Fruit fly (Drosophila melanogaster) whole organism, embryonic: ENCODE results near the gene Tbca.

Experiments used
- Asciz ChIP-seq: fragments of 200-800 bp; sonication (Bioruptor generic); optimal IDR thresholded peaks from 2 replicates; lab custom pipeline; 2017; ENCODE audit warnings: missing biosample characterization, mild to moderate bottlenecking, missing genetic modification characterization, missing genetic modification reagents
- Bgb ChIP-seq: fragments of 200-800 bp; sonication (Bioruptor generic); IDR thresholded peaks from 2 replicates; pipeline ENCODE4 v1.3.6; 2022; ENCODE audit warnings: missing biosample characterization, missing genetic modification characterization; ENCODE audit not compliant: partially characterized antibody
- Blimp-1 ChIP-seq: fragments of 200-800 bp; sonication (Bioruptor generic); optimal IDR thresholded peaks from 3 replicates; lab custom pipeline; 2018; ENCODE audit warnings: missing biosample characterization, missing genetic modification characterization, mild to moderate bottlenecking, moderate library complexity, missing genetic modification reagents
- CG12299 ChIP-seq: fragments of 200-800 bp; sonication (Bioruptor generic); optimal IDR thresholded peaks from 2 replicates; lab custom pipeline; 2018; ENCODE audit warnings: missing biosample characterization, mild to moderate bottlenecking, missing genetic modification characterization
- CG1233 ChIP-seq: fragments of 200-800 bp; sonication (Bioruptor generic); optimal IDR thresholded peaks from 4 replicates; lab custom pipeline; 2018; ENCODE audit warnings: missing biosample characterization, mild to moderate bottlenecking, missing genetic modification characterization
- CG14050 ChIP-seq: fragments of 200-800 bp; sonication (Bioruptor generic); IDR thresholded peaks from 3 replicates; pipeline ENCODE4 v1.3.6; 2022; ENCODE audit warnings: missing biosample characterization, missing genetic modification characterization
- CG14710 ChIP-seq: fragments of 200-800 bp; sonication (Bioruptor generic); optimal IDR thresholded peaks from 3 replicates; lab custom pipeline; 2019; ENCODE audit warnings: missing biosample characterization, mild to moderate bottlenecking, missing genetic modification characterization, moderate library complexity
- CG1603 ChIP-seq: fragments of 200-800 bp; sonication (Bioruptor generic); optimal IDR thresholded peaks from 2 replicates; lab custom pipeline; 2019; ENCODE audit warnings: missing biosample characterization, mild to moderate bottlenecking, missing genetic modification characterization, moderate library complexity
- CG17186 ChIP-seq: fragments of 200-800 bp; sonication (Bioruptor generic); optimal IDR thresholded peaks from 3 replicates; lab custom pipeline; 2017; ENCODE audit warnings: missing biosample characterization, missing genetic modification reagents, missing genetic modification characterization
- CG17361 ChIP-seq: fragments of 200-800 bp; sonication (Bioruptor generic); IDR thresholded peaks from 3 replicates; pipeline ENCODE4 v1.3.6; 2022; ENCODE audit warnings: missing biosample characterization, missing genetic modification characterization
- CG1832 ChIP-seq: fragments of 200-800 bp; sonication (Bioruptor generic); optimal IDR thresholded peaks from 2 replicates; lab custom pipeline; 2017; ENCODE audit warnings: missing biosample characterization, mild to moderate bottlenecking, missing genetic modification characterization, inconsistent platforms
- CG18619 ChIP-seq: fragments of 200-800 bp; sonication (Bioruptor generic); optimal IDR thresholded peaks from 3 replicates; lab custom pipeline; 2017; ENCODE audit warnings: missing biosample characterization, mild to moderate bottlenecking, missing genetic modification characterization
- CG42726 ChIP-seq: fragments of 200-800 bp; sonication (Bioruptor generic); IDR thresholded peaks from 2 replicates; pipeline ENCODE4 v1.3.6; 2022; ENCODE audit warnings: missing biosample characterization, missing genetic modification characterization; ENCODE audit not compliant: partially characterized antibody
- CG6689 ChIP-seq: fragments of 200-800 bp; sonication (Bioruptor generic); IDR thresholded peaks from 2 replicates; pipeline ENCODE4 v1.3.6; 2022; ENCODE audit warnings: missing biosample characterization, missing genetic modification characterization
- CG6765 ChIP-seq: fragments of 200-800 bp; sonication (Bioruptor generic); optimal IDR thresholded peaks from 3 replicates; lab custom pipeline; 2017; ENCODE audit warnings: missing biosample characterization, mild to moderate bottlenecking, missing genetic modification characterization
- CG9215 ChIP-seq: fragments of 200-800 bp; sonication (Bioruptor generic); IDR thresholded peaks from 2 replicates; pipeline ENCODE4 v1.3.6; 2022; ENCODE audit warnings: missing biosample characterization, missing genetic modification characterization
- CG9932 ChIP-seq: fragments of 200-800 bp; sonication (Bioruptor generic); IDR thresholded peaks from 2 replicates; pipeline ENCODE4 v1.3.6; 2022; ENCODE audit warnings: missing biosample characterization, missing genetic modification characterization
- D19B ChIP-seq: fragments of 200-800 bp; sonication (Bioruptor generic); optimal IDR thresholded peaks from 2 replicates; lab custom pipeline; 2017; ENCODE audit warnings: missing biosample characterization, mild to moderate bottlenecking, missing genetic modification characterization
- Doc2 ChIP-seq: fragments of 200-800 bp; sonication (Bioruptor generic); IDR thresholded peaks from 2 replicates; pipeline ENCODE4 v1.3.6; 2022; ENCODE audit warnings: missing biosample characterization, missing genetic modification characterization
- Fer3 ChIP-seq: fragments of 200-800 bp; sonication (Bioruptor generic); optimal IDR thresholded peaks from 2 replicates; lab custom pipeline; 2018; ENCODE audit warnings: missing biosample characterization, mild to moderate bottlenecking, missing genetic modification characterization, moderate library complexity
- Gug ChIP-seq: fragments of 200-800 bp; sonication (Bioruptor generic); IDR thresholded peaks from 4 replicates; pipeline ENCODE4 v1.3.6; 2022; ENCODE audit warnings: missing biosample characterization, missing genetic modification characterization
- MTF-1 ChIP-seq: fragments of 200-800 bp; sonication (Bioruptor generic); optimal IDR thresholded peaks from 2 replicates; lab custom pipeline; 2018; ENCODE audit warnings: missing biosample characterization, mild to moderate bottlenecking, missing genetic modification characterization, borderline replicate concordance
- Mad ChIP-seq: fragments of 200-800 bp; sonication (Bioruptor generic); optimal IDR thresholded peaks from 2 replicates; lab custom pipeline; 2016; ENCODE audit warnings: missing biosample characterization, missing genetic modification characterization
- Meics ChIP-seq: fragments of 200-800 bp; sonication (Bioruptor generic); optimal IDR thresholded peaks from 2 replicates; lab custom pipeline; 2017; ENCODE audit warnings: missing biosample characterization, mild to moderate bottlenecking, missing genetic modification characterization
- Opbp ChIP-seq: fragments of 200-800 bp; sonication (Bioruptor generic); IDR thresholded peaks from 3 replicates; pipeline ENCODE4 v1.3.6; 2022; ENCODE audit warnings: missing biosample characterization, missing genetic modification characterization; ENCODE audit not compliant: partially characterized antibody
- Pdp1 ChIP-seq, 2 experiments: fragments of 200-800 bp; sonication (Bioruptor generic); optimal IDR thresholded peaks; 3 replicates each; lab custom pipeline; 2016; ENCODE audit warnings: missing biosample characterization in 2 of 2, missing genetic modification characterization in 2 of 2, mild to moderate bottlenecking in 1 of 2, moderate library complexity in 1 of 2
- Ptx1 ChIP-seq: fragments of 200-800 bp; sonication (Bioruptor generic); IDR thresholded peaks from 2 replicates; pipeline ENCODE4 v1.3.6; 2022; ENCODE audit warnings: missing biosample characterization, missing genetic modification characterization
- Vsx1 ChIP-seq: fragments of 200-800 bp; sonication (Bioruptor generic); optimal IDR thresholded peaks from 2 replicates; lab custom pipeline; 2017; ENCODE audit warnings: missing biosample characterization, mild to moderate bottlenecking, missing genetic modification characterization, missing genetic modification reagents
- br ChIP-seq: fragments of >200 bp; optimal IDR thresholded peaks from 2 replicates; lab custom pipeline; 2017
- chinmo ChIP-seq: fragments of 200-800 bp; sonication (Bioruptor generic); IDR thresholded peaks from 4 replicates; pipeline ENCODE4 v1.3.6; 2022; ENCODE audit warnings: missing biosample characterization, missing genetic modification characterization; ENCODE audit not compliant: partially characterized antibody
- crol ChIP-seq: fragments of 200-800 bp; sonication (Bioruptor generic); IDR thresholded peaks from 2 replicates; pipeline ENCODE4 v1.3.6; 2022; ENCODE audit warnings: missing biosample characterization, missing genetic modification characterization
- dysf ChIP-seq: fragments of 200-800 bp; sonication (Bioruptor generic); IDR thresholded peaks from 3 replicates; pipeline ENCODE4 v1.3.6; 2022; ENCODE audit warnings: missing biosample characterization, missing genetic modification characterization
- grau ChIP-seq: fragments of 200-800 bp; optimal IDR thresholded peaks from 3 replicates; lab custom pipeline; 2019; ENCODE audit warnings: missing biosample characterization, mild to moderate bottlenecking, missing genetic modification characterization, moderate library complexity
- jing ChIP-seq: fragments of 200-800 bp; sonication (Bioruptor generic); optimal IDR thresholded peaks from 2 replicates; lab custom pipeline; 2018; ENCODE audit warnings: missing biosample characterization, mild to moderate bottlenecking, missing genetic modification characterization
- kni ChIP-seq: fragments of 200-800 bp; sonication (Bioruptor generic); optimal IDR thresholded peaks from 3 replicates; lab custom pipeline; 2017; ENCODE audit warnings: mild to moderate bottlenecking, missing biosample characterization, missing genetic modification reagents, missing genetic modification characterization
- lab ChIP-seq: fragments of 200-800 bp; sonication (Bioruptor generic); optimal IDR thresholded peaks from 3 replicates; lab custom pipeline; 2017; ENCODE audit warnings: missing biosample characterization, missing genetic modification characterization, mild to moderate bottlenecking, moderate library complexity, missing genetic modification reagents
- lola ChIP-seq, 3 experiments: fragments of >200 bp in 2 of 3; fragments of 200-800 bp in 1 of 3; sonication (Bioruptor generic) in 1 of 3; optimal IDR thresholded peaks; 2 replicates each; lab custom pipeline; 2017 to 2019; ENCODE audit warnings: missing biosample characterization in 3 of 3, missing genetic modification characterization in 3 of 3, mild to moderate bottlenecking in 1 of 3, moderate library complexity in 1 of 3
- nau ChIP-seq: fragments of 200-800 bp; sonication (Bioruptor generic); optimal IDR thresholded peaks from 3 replicates; lab custom pipeline; 2017; ENCODE audit warnings: missing biosample characterization, mild to moderate bottlenecking, missing genetic modification characterization, missing genetic modification reagents
- phol ChIP-seq: fragments of 200-800 bp; sonication (Bioruptor generic); optimal IDR thresholded peaks from 3 replicates; lab custom pipeline; 2018; ENCODE audit warnings: missing biosample characterization, mild to moderate bottlenecking, missing genetic modification characterization, moderate library complexity
- pros ChIP-seq: fragments of 200-800 bp; sonication (Bioruptor generic); optimal IDR thresholded peaks from 3 replicates; lab custom pipeline; 2019; ENCODE audit warnings: missing biosample characterization, mild to moderate bottlenecking, missing genetic modification characterization, moderate library complexity
- row ChIP-seq: fragments of 200-800 bp; sonication (Bioruptor generic); IDR thresholded peaks from 3 replicates; pipeline ENCODE4 v1.3.6; 2022; ENCODE audit warnings: missing biosample characterization, missing genetic modification characterization
- run ChIP-seq: fragments of 200-800 bp; sonication (Bioruptor generic); optimal IDR thresholded peaks from 3 replicates; lab custom pipeline; 2018; ENCODE audit warnings: missing biosample characterization, mild to moderate bottlenecking, missing genetic modification characterization
- sens ChIP-seq: fragments of 200-800 bp; sonication (Bioruptor generic); peaks from one replicate; lab custom pipeline; 2016; ENCODE audit warnings: missing biosample characterization, missing genetic modification characterization
- slbo ChIP-seq: fragments of 200-800 bp; sonication (Bioruptor generic); IDR thresholded peaks from 2 replicates; pipeline ENCODE4 v1.3.6; 2022; ENCODE audit warnings: missing biosample characterization, missing genetic modification characterization
- slp2 ChIP-seq: fragments of 200-800 bp; sonication (Bioruptor generic); optimal IDR thresholded peaks from 2 replicates; lab custom pipeline; 2016; ENCODE audit warnings: missing biosample characterization, missing genetic modification characterization
- tin ChIP-seq: fragments of 200-800 bp; sonication (Bioruptor generic); optimal IDR thresholded peaks from 3 replicates; lab custom pipeline; 2016; ENCODE audit warnings: missing biosample characterization, missing genetic modification characterization
- tup ChIP-seq: fragments of 200-800 bp; sonication (Bioruptor generic); optimal IDR thresholded peaks from 2 replicates; lab custom pipeline; 2016; ENCODE audit warnings: missing biosample characterization, mild to moderate bottlenecking, missing genetic modification characterization, moderate library complexity
- vvl ChIP-seq: fragments of 200-800 bp; sonication (Bioruptor generic); IDR thresholded peaks from 2 replicates; pipeline ENCODE4 v1.3.6; 2022; ENCODE audit warnings: missing biosample characterization, missing genetic modification characterization

Tbca gene

dm6 chr3R:31723206-31723933 is 19.9 kb upstream of the Tbca start:
- TF ChIP-seq Opbp (GFP tag; lab: Robert Waterston, UW) (no peak), Gug (GFP tag; lab: Robert Waterston, UW) (0 out of 4 replicates have a peak, but pooled peaks have one; percentile 4), CG6689 (GFP tag; lab: Robert Waterston, UW) (peak; percentile 51), chinmo (GFP tag; lab: Robert Waterston, UW) (peak; percentile 63; the same call in 1 of the 4 replicates), tup (GFP tag; lab: Kevin White, UChicago) (no peak), Mad (GFP tag; lab: Kevin White, UChicago) (no peak), slbo (GFP tag; lab: Robert Waterston, UW) (0 out of 2 replicates have a peak, but pooled peaks have one; percentile 9), vvl (no peak), CG9215 (GFP tag; lab: Robert Waterston, UW) (peak; percentile 41; the same call in 1 of the 2 replicates), lab (peak; percentile 41), CG12299 (no peak), CG17186 (GFP tag; lab: Kevin White, UChicago) (no peak), CG1603 (peak; percentile 51), Blimp-1 (peak; percentile 34), slp2 (GFP tag; lab: Kevin White, UChicago) (no peak), CG18619 (GFP tag; lab: Kevin White, UChicago) (no peak), row (GFP tag; lab: Robert Waterston, UW) (no peak), CG9932 (GFP tag; lab: Robert Waterston, UW) (peak; percentile 7; the same call in 1 of the 2 replicates), run (no peak), kni (GFP tag; lab: Kevin White, UChicago) (peak; percentile 55), nau (GFP tag; lab: Kevin White, UChicago) (peak; percentile 22), CG14050 (GFP tag; lab: Robert Waterston, UW) (peak; percentile 26; the same call in 1 of the 3 replicates), Vsx1 (no peak), pros (GFP tag; lab: Kevin White, UChicago) (peak; percentile 46), lola (GFP tag; optimal IDR thresholded peaks at IDR 0.05; lab: Kevin White, UChicago) (peak in 1 of 3 experiments; percentile 5), Doc2 (GFP tag; lab: Robert Waterston, UW) (no peak), CG14710 (tag; lab: Kevin White, UChicago) (peak; percentile 31), tin (GFP tag; lab: Kevin White, UChicago) (no peak), sens (GFP tag; lab: Kevin White, UChicago) (peak; percentile 88), br (lab: Kevin White, UChicago) (no peak), Pdp1 (GFP tag; optimal IDR thresholded peaks at IDR 0.05; lab: Kevin White, UChicago) (peak in 1 of 2 experiments; percentile 32), CG17361 (peak; percentile 52; the same call in 1 of the 3 replicates), CG1832 (GFP tag; lab: Kevin White, UChicago) (no peak), Fer3 (tag; lab: Kevin White, UChicago) (peak; percentile 39), grau (tag; lab: Kevin White, UChicago) (peak; percentile 12), Bgb (GFP tag; lab: Robert Waterston, UW) (0 out of 2 replicates have a peak, but pooled peaks have one; percentile 38), MTF-1 (GFP tag; lab: Kevin White, UChicago) (no peak), Asciz (GFP tag; lab: Kevin White, UChicago) (no peak), crol (peak; percentile 59; the same call in 1 of the 2 replicates), CG42726 (no peak), phol (peak; percentile 50), Ptx1 (GFP tag; lab: Robert Waterston, UW) (peak; percentile 35; the same call in 1 of the 2 replicates), Meics (peak; percentile 37), dysf (GFP tag; lab: Robert Waterston, UW) (peak; percentile 58; the same call in 2 of the 3 replicates), CG1233 (GFP tag; lab: Kevin White, UChicago) (peak; percentile 25), jing (GFP tag; lab: Kevin White, UChicago) (peak; percentile 4), D19B (GFP tag; lab: Kevin White, UChicago) (no peak), CG6765 (peak; percentile 27)
